Fruit fly (Drosophila melanogaster) whole organism, embryonic: ENCODE results near the gene ato.

Experiments
- Ada2b ChIP-seq: fragments of 200-800 bp; sonication (Bioruptor generic); IDR thresholded peaks from 2 replicates; pipeline ENCODE4 v1.3.6; 2022; ENCODE audit warnings: missing biosample characterization, missing genetic modification characterization
- Adf1 ChIP-seq: fragments of 200-800 bp; sonication (Bioruptor generic); IDR thresholded peaks from 2 replicates; pipeline ENCODE4 v1.3.6; 2022; ENCODE audit warnings: missing biosample characterization, missing genetic modification characterization
- CG10979 ChIP-seq: fragments of 200-800 bp; sonication (Bioruptor generic); optimal IDR thresholded peaks from 2 replicates; lab custom pipeline; 2018; ENCODE audit warnings: missing biosample characterization, mild to moderate bottlenecking, missing genetic modification characterization, moderate library complexity
- CG12659 ChIP-seq: fragments of 200-800 bp; sonication (Bioruptor generic); optimal IDR thresholded peaks from 3 replicates; lab custom pipeline; 2017; ENCODE audit warnings: mild to moderate bottlenecking, missing biosample characterization, missing genetic modification reagents, missing genetic modification characterization
- CG12744 ChIP-seq: fragments of 200-800 bp; sonication (Bioruptor generic); optimal IDR thresholded peaks from 2 replicates; lab custom pipeline; 2016; ENCODE audit warnings: missing biosample characterization, missing genetic modification characterization
- CG14050 ChIP-seq: fragments of 200-800 bp; sonication (Bioruptor generic); IDR thresholded peaks from 3 replicates; pipeline ENCODE4 v1.3.6; 2022; ENCODE audit warnings: missing biosample characterization, missing genetic modification characterization
- CG15073 ChIP-seq: fragments of 200-800 bp; sonication (Bioruptor generic); optimal IDR thresholded peaks from 2 replicates; lab custom pipeline; 2016; ENCODE audit warnings: missing biosample characterization, missing genetic modification characterization
- CG33557 ChIP-seq: fragments of 200-800 bp; sonication (Bioruptor generic); optimal IDR thresholded peaks from 2 replicates; lab custom pipeline; 2019; ENCODE audit warnings: missing biosample characterization, mild to moderate bottlenecking, missing genetic modification characterization, moderate library complexity
- CG4730 ChIP-seq: fragments of 200-800 bp; sonication (Bioruptor generic); IDR thresholded peaks from 2 replicates; pipeline ENCODE4 v1.3.6; 2022; ENCODE audit warnings: missing biosample characterization, missing genetic modification characterization
- CG7556 ChIP-seq: fragments of 200-800 bp; sonication (Bioruptor generic); optimal IDR thresholded peaks from 2 replicates; lab custom pipeline; 2017; ENCODE audit warnings: missing biosample characterization, mild to moderate bottlenecking, missing genetic modification characterization
- CG7745 ChIP-seq: fragments of 200-800 bp; sonication (Bioruptor generic); optimal IDR thresholded peaks from 2 replicates; lab custom pipeline; 2018; ENCODE audit warnings: missing biosample characterization, mild to moderate bottlenecking, missing genetic modification characterization, moderate library complexity
- CG8478 ChIP-seq: fragments of >200 bp; optimal IDR thresholded peaks from 2 replicates; lab custom pipeline; 2018
- CG9932 ChIP-seq: fragments of 200-800 bp; sonication (Bioruptor generic); IDR thresholded peaks from 2 replicates; pipeline ENCODE4 v1.3.6; 2022; ENCODE audit warnings: missing biosample characterization, missing genetic modification characterization
- CHES-1-like ChIP-seq: fragments of 200-800 bp; sonication (Bioruptor generic); optimal IDR thresholded peaks from 2 replicates; lab custom pipeline; 2016; ENCODE audit warnings: missing biosample characterization, missing genetic modification characterization
- Deaf1 ChIP-seq: fragments of 200-800 bp; optimal IDR thresholded peaks from 3 replicates; lab custom pipeline; 2019; ENCODE audit warnings: missing biosample characterization, mild to moderate bottlenecking, missing genetic modification characterization, moderate library complexity
- Dek ChIP-seq: fragments of 200-800 bp; sonication (Bioruptor generic); optimal IDR thresholded peaks from 3 replicates; lab custom pipeline; 2019; ENCODE audit warnings: missing biosample characterization, mild to moderate bottlenecking, missing genetic modification characterization, moderate library complexity
- E2f2 ChIP-seq: fragments of 200-800 bp; sonication (Bioruptor generic); IDR thresholded peaks from 2 replicates; pipeline ENCODE4 v1.3.6; 2022; ENCODE audit warnings: missing biosample characterization, missing genetic modification characterization
- Ets65A ChIP-seq: fragments of 200-800 bp; sonication (Bioruptor generic); peaks from one replicate; lab custom pipeline; 2016; ENCODE audit warnings: missing biosample characterization, missing genetic modification characterization
- Fer1 ChIP-seq: fragments of 200-800 bp; sonication (Bioruptor generic); optimal IDR thresholded peaks from 2 replicates; lab custom pipeline; 2017; ENCODE audit warnings: missing biosample characterization, mild to moderate bottlenecking, missing genetic modification characterization
- Gug ChIP-seq: fragments of 200-800 bp; sonication (Bioruptor generic); IDR thresholded peaks from 4 replicates; pipeline ENCODE4 v1.3.6; 2022; ENCODE audit warnings: missing biosample characterization, missing genetic modification characterization
- Lim3 ChIP-seq: fragments of 200-800 bp; sonication (Bioruptor generic); IDR thresholded peaks from 2 replicates; pipeline ENCODE4 v1.3.6; 2022; ENCODE audit warnings: missing biosample characterization, missing genetic modification characterization
- NC2β ChIP-seq: fragments of 200-800 bp; sonication (Bioruptor generic); optimal IDR thresholded peaks from 2 replicates; lab custom pipeline; 2016; ENCODE audit warnings: missing biosample characterization, missing genetic modification characterization
- NFAT ChIP-seq: fragments of 200-800 bp; sonication (Bioruptor generic); IDR thresholded peaks from 2 replicates; pipeline ENCODE4 v1.3.6; 2022; ENCODE audit warnings: missing biosample characterization, missing genetic modification characterization
- Nf-YB ChIP-seq: fragments of 200-800 bp; sonication (Bioruptor generic); optimal IDR thresholded peaks from 3 replicates; lab custom pipeline; 2019; ENCODE audit warnings: missing biosample characterization, mild to moderate bottlenecking, missing genetic modification characterization, moderate library complexity
- Sox100B ChIP-seq: fragments of 200-800 bp; sonication (Bioruptor generic); optimal IDR thresholded peaks from 3 replicates; lab custom pipeline; 2018; ENCODE audit warnings: missing biosample characterization, mild to moderate bottlenecking, missing genetic modification characterization
- Trl ChIP-seq, 3 experiments: fragments of >200 bp in 2 of 3; fragments of 200-800 bp in 1 of 3; sonication (Bioruptor generic) in 1 of 3; optimal IDR thresholded peaks; 2 replicates in 1 of 3; 3 replicates in 2 of 3; lab custom pipeline; 2016 to 2017; ENCODE audit warnings: missing biosample characterization in 1 of 3, missing genetic modification characterization in 1 of 3
- Xrp1 ChIP-seq: fragments of 200-800 bp; sonication (Bioruptor generic); IDR thresholded peaks from 2 replicates; pipeline ENCODE4 v1.3.6; 2022; ENCODE audit warnings: missing biosample characterization, missing genetic modification characterization
- al ChIP-seq: fragments of 200-800 bp; sonication (Bioruptor generic); IDR thresholded peaks from 2 replicates; pipeline ENCODE4 v1.3.6; 2022; ENCODE audit warnings: missing biosample characterization, missing genetic modification characterization
- ash1 ChIP-seq: fragments of 200-800 bp; sonication (Bioruptor generic); optimal IDR thresholded peaks from 2 replicates; lab custom pipeline; 2018; ENCODE audit warnings: missing biosample characterization, mild to moderate bottlenecking, missing genetic modification characterization
- az2 ChIP-seq: fragments of 200-800 bp; sonication (Bioruptor generic); optimal IDR thresholded peaks from 3 replicates; lab custom pipeline; 2016; ENCODE audit warnings: missing biosample characterization, missing genetic modification characterization
- cas ChIP-seq: fragments of 200-800 bp; sonication (Bioruptor generic); IDR thresholded peaks from 2 replicates; pipeline ENCODE4 v1.3.6; 2022; ENCODE audit warnings: missing biosample characterization, missing genetic modification characterization
- cato ChIP-seq: fragments of 200-800 bp; sonication (Bioruptor generic); optimal IDR thresholded peaks from 2 replicates; lab custom pipeline; 2016; ENCODE audit warnings: missing biosample characterization, missing genetic modification characterization, borderline replicate concordance
- dm ChIP-seq: fragments of 200-800 bp; sonication (Bioruptor generic); optimal IDR thresholded peaks from 3 replicates; lab custom pipeline; 2016; ENCODE audit warnings: missing biosample characterization, missing genetic modification characterization
- gsb ChIP-seq: fragments of 200-800 bp; sonication (Bioruptor generic); IDR thresholded peaks from 2 replicates; pipeline ENCODE4 v1.3.6; 2022; ENCODE audit warnings: missing biosample characterization, missing genetic modification characterization
- gt ChIP-seq: fragments of 200-800 bp; sonication (Bioruptor generic); IDR thresholded peaks from 2 replicates; pipeline ENCODE4 v1.3.6; 2022; ENCODE audit warnings: missing biosample characterization, missing genetic modification characterization
- hb ChIP-seq: fragments of 200-800 bp; sonication (Bioruptor generic); IDR thresholded peaks from 3 replicates; pipeline ENCODE4 v1.3.6; 2022; ENCODE audit warnings: missing biosample characterization, missing genetic modification characterization; ENCODE audit not compliant: partially characterized antibody
- lilli ChIP-seq: fragments of 200-800 bp; sonication (Bioruptor generic); optimal IDR thresholded peaks from 3 replicates; lab custom pipeline; 2016; ENCODE audit warnings: missing biosample characterization, missing genetic modification characterization
- lov ChIP-seq, 2 experiments: fragments of 200-800 bp in 1 of 2; fragments of >200 bp in 1 of 2; sonication (Bioruptor generic) in 1 of 2; IDR thresholded peaks in 1 of 2; optimal IDR thresholded peaks in 1 of 2; 2 replicates in 1 of 2; 3 replicates in 1 of 2; pipeline versions ENCODE4 v1.3.6 to Lab custom; 2017 to 2022; ENCODE audit warnings: missing biosample characterization in 1 of 2, missing genetic modification characterization in 1 of 2
- maf-S ChIP-seq: fragments of 200-800 bp; sonication (Bioruptor generic); optimal IDR thresholded peaks from 2 replicates; lab custom pipeline; 2016; ENCODE audit warnings: missing biosample characterization, missing genetic modification characterization
- mam ChIP-seq: fragments of 200-800 bp; sonication (Bioruptor generic); optimal IDR thresholded peaks from 3 replicates; lab custom pipeline; 2016; ENCODE audit warnings: missing biosample characterization, missing genetic modification characterization
- nerfin-1 ChIP-seq: fragments of 200-800 bp; sonication (Bioruptor generic); optimal IDR thresholded peaks from 3 replicates; lab custom pipeline; 2019; ENCODE audit warnings: missing biosample characterization, mild to moderate bottlenecking, missing genetic modification characterization, moderate library complexity
- nom ChIP-seq: fragments of 200-800 bp; sonication (Bioruptor generic); optimal IDR thresholded peaks from 2 replicates; lab custom pipeline; 2017; ENCODE audit warnings: missing biosample characterization, missing genetic modification characterization, mild to moderate bottlenecking, moderate library complexity, missing genetic modification reagents
- sc ChIP-seq, 3 experiments: fragments of >200 bp in 2 of 3; fragments of 200-800 bp in 1 of 3; sonication (Bioruptor generic) in 1 of 3; optimal IDR thresholded peaks; 2 replicates in 2 of 3; 3 replicates in 1 of 3; lab custom pipeline; 2017; ENCODE audit warnings: mild to moderate bottlenecking in 1 of 3, missing biosample characterization in 1 of 3, missing genetic modification characterization in 1 of 3, missing genetic modification reagents in 1 of 3
- sim ChIP-seq: fragments of 200-800 bp; sonication (Bioruptor generic); IDR thresholded peaks from 2 replicates; pipeline ENCODE4 v1.3.6; 2022; ENCODE audit warnings: missing biosample characterization, missing genetic modification characterization
- sna ChIP-seq: fragments of 200-800 bp; sonication (Bioruptor generic); IDR thresholded peaks from 2 replicates; pipeline ENCODE4 v1.3.6; 2022; ENCODE audit warnings: missing biosample characterization, missing genetic modification characterization; ENCODE audit not compliant: partially characterized antibody
- so ChIP-seq: fragments of 200-800 bp; sonication (Bioruptor generic); IDR thresholded peaks from 3 replicates; pipeline ENCODE4 v1.3.6; 2022; ENCODE audit warnings: missing biosample characterization, missing genetic modification characterization
- sob ChIP-seq: fragments of 200-800 bp; sonication (Bioruptor generic); IDR thresholded peaks from 2 replicates; pipeline ENCODE4 v1.3.6; 2022; ENCODE audit warnings: missing biosample characterization, missing genetic modification characterization
- sug ChIP-seq: fragments of 200-800 bp; optimal IDR thresholded peaks from 2 replicates; lab custom pipeline; 2019; ENCODE audit warnings: missing biosample characterization, mild to moderate bottlenecking, missing genetic modification characterization, moderate library complexity
- tgo ChIP-seq: fragments of 200-800 bp; sonication (Bioruptor generic); IDR thresholded peaks from 3 replicates; pipeline ENCODE4 v1.3.6; 2022; ENCODE audit warnings: missing biosample characterization, missing genetic modification characterization
- tna ChIP-seq: fragments of 200-800 bp; sonication (Bioruptor generic); IDR thresholded peaks from 2 replicates; pipeline ENCODE4 v1.3.6; 2022; ENCODE audit warnings: missing biosample characterization, missing genetic modification characterization; ENCODE audit not compliant: partially characterized antibody
- usp ChIP-seq: fragments of >200 bp; optimal IDR thresholded peaks from 2 replicates; lab custom pipeline; 2017; ENCODE audit warnings: missing biosample characterization, missing genetic modification characterization

The ato gene

DNA sequence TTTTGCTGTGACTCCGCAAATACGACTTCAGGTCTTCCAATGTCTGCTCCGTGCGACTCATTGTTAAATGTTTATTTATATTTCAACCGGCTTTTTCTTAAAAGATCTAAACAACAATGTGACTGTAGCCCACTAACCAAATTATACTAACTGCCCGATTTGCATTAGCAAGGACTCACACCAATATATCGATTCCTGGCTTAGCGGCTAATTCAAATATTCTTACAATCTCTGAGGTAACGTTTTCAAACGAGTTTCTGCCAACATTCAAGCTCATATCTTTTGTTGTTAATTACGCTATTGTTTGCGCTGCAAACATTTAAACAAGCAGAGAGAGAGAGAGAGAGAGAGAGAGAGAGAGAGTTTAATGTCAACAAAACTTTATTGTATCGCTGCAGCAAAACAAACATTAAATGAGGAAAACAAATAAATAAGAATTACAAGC, 30.7 kb downstream of the ato start, which contains the start of gene tex (continued):
- TF ChIP-seq nerfin-1 (tag; lab: Kevin White, UChicago), result peak; percentile 75
- no peak for TF ChIP-seq ash1 (GFP tag; lab: Kevin White, UChicago)
- TF ChIP-seq CG14050, result no peak
- 0 out of 2 replicates have a peak, but pooled peaks have one; percentile 52 for TF ChIP-seq sim (GFP tag; lab: Robert Waterston, UW)
- TF ChIP-seq sob, result no peak
- TF ChIP-seq CG9932 (GFP tag; lab: Robert Waterston, UW), result no peak
- TF ChIP-seq cas (GFP tag; lab: Robert Waterston, UW), result no peak
- TF ChIP-seq Ada2b, result no peak
- no peak for TF ChIP-seq CG12744 (GFP tag; lab: Kevin White, UChicago)
- no peak for TF ChIP-seq Adf1 (GFP tag; lab: Robert Waterston, UW)
- no peak for TF ChIP-seq so (GFP tag; lab: Robert Waterston, UW)
- TF ChIP-seq Sox100B (GFP tag; lab: Kevin White, UChicago), result no peak
- no peak for TF ChIP-seq Fer1
- no peak for TF ChIP-seq sc (optimal IDR thresholded peaks at IDR 0.05; lab: Kevin White, UChicago)
- peak; percentile 15 for TF ChIP-seq sc (GFP tag; optimal IDR thresholded peaks at IDR 0.05; lab: Kevin White, UChicago)
- TF ChIP-seq CG7745 (tag; lab: Kevin White, UChicago), result peak; percentile 24
- no peak for TF ChIP-seq usp (GFP tag; lab: Kevin White, UChicago)
- no peak for TF ChIP-seq tgo (GFP tag; lab: Robert Waterston, UW)
- TF ChIP-seq CG7556 (GFP tag; lab: Kevin White, UChicago), result no peak
- no peak for TF ChIP-seq lov (optimal IDR thresholded peaks at IDR 0.05; lab: Kevin White, UChicago)
- no peak for TF ChIP-seq lov (GFP tag; IDR thresholded peaks at IDR 0.05; lab: Robert Waterston, UW)
- TF ChIP-seq CHES-1-like, result peak; percentile 44
- peak; percentile 12 for TF ChIP-seq Nf-YB
- no peak for TF ChIP-seq gsb (GFP tag; lab: Robert Waterston, UW)
- no peak for TF ChIP-seq az2 (GFP tag; lab: Kevin White, UChicago)
- peak; percentile 31 for TF ChIP-seq CG10979
- TF ChIP-seq sug (tag; lab: Kevin White, UChicago), result no peak
- no peak for TF ChIP-seq mam (GFP tag; lab: Kevin White, UChicago)
- no peak for TF ChIP-seq Lim3
- TF ChIP-seq sna, result 0 out of 2 replicates have a peak, but pooled peaks have one; percentile 44
- TF ChIP-seq Trl (optimal IDR thresholded peaks at IDR 0.05; lab: Kevin White, UChicago), result peak in 1 of 2 experiments; percentile 52
- TF ChIP-seq Trl (GFP tag; optimal IDR thresholded peaks at IDR 0.05; lab: Kevin White, UChicago), result peak; percentile 50
- TF ChIP-seq dm, result no peak
- TF ChIP-seq CG12659 (GFP tag; lab: Kevin White, UChicago), result no peak
- no peak for TF ChIP-seq Dek (tag; lab: Kevin White, UChicago)
- peak; percentile 49; the same call in 1 of the 2 replicates for TF ChIP-seq Xrp1
- no peak for TF ChIP-seq hb (GFP tag; lab: Robert Waterston, UW)
- no peak for TF ChIP-seq gt (GFP tag; lab: Robert Waterston, UW)
- TF ChIP-seq maf-S, result no peak
- no peak for TF ChIP-seq nom
- TF ChIP-seq Gug (GFP tag; lab: Robert Waterston, UW), result no peak
- no peak for TF ChIP-seq NFAT
- TF ChIP-seq E2f2 (GFP tag; lab: Robert Waterston, UW), result peak; percentile 98
- no peak for TF ChIP-seq CG8478 (lab: Kevin White, UChicago)
- TF ChIP-seq CG33557 (GFP tag; lab: Kevin White, UChicago), result peak; percentile 73
- no peak for TF ChIP-seq cato (GFP tag; lab: Kevin White, UChicago)
- TF ChIP-seq lilli (GFP tag; lab: Kevin White, UChicago), result no peak
- no peak for TF ChIP-seq tna (GFP tag; lab: Robert Waterston, UW)
- TF ChIP-seq Ets65A (GFP tag; lab: Kevin White, UChicago), result no peak
- TF ChIP-seq Deaf1 (tag; lab: Kevin White, UChicago), result no peak
- no peak for TF ChIP-seq CG4730 (GFP tag; lab: Robert Waterston, UW)
- no peak for TF ChIP-seq al (GFP tag; lab: Robert Waterston, UW)
- peak; percentile 12 for TF ChIP-seq NC2β (GFP tag; lab: Kevin White, UChicago)
- TF ChIP-seq CG15073 (GFP tag; lab: Kevin White, UChicago), result no peak
